Fruit fly (Drosophila melanogaster): ENCODE measurements around the gene CG17328.
A peak's percentile ranks its signal among the peaks of the same experiment; 100 is the strongest.

CG17328 gene

DNA sequence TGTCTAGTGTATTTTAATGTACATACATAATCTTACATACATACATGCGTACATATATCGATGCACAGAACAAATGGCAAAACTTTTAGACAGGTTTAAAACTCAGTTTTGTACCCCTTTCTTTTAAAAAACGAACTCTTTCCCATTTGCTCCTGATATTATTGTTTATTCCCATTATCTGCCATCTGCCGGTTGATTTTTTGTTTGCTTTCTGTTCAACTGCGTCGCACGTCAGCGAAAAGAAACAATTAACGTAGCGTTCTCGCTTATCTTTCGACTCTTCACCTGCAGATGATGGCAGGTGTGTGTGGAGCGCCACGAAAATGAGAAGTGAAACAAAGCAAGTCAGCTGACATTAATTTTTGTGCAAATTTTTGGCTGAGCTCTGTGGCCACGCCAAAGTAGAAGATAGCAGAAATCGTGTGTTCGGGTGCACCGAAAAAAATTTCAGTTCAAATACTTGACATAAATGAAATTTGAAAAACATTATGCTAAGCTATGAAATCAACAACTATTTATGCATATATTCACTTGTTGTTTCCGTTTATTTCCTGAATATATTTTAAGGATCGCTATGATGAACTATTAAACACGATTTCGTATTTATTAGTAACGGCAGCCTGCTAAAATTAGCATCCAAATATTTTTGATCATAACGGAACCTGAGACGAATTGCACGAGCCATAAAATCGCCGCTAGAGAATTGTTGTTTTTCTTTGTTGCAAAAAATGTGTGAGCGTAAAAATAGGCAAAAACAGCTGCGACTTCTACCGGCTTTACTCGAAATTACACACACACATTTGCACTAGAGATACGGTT is 28.9 kb upstream of the CG17328 start (continued):
- TF ChIP-seq CG15336 (GFP tag; IDR thresholded peaks at IDR 0.05) (no peak), achi (GFP tag; optimal IDR thresholded peaks at IDR 0.05) (peak; percentile 34), Eip78C (GFP tag) (peak; percentile 53), CG11294 (GFP tag; IDR thresholded peaks at IDR 0.05) (no peak), CG6276 (GFP tag; optimal IDR thresholded peaks at IDR 0.05) (peak; percentile 58), net (GFP tag; optimal IDR thresholded peaks at IDR 0.05) (no peak), vri (GFP tag; optimal IDR thresholded peaks at IDR 0.05) (no peak), esn (GFP tag; optimal IDR thresholded peaks at IDR 0.05) (peak; percentile 50), CG10631 (GFP tag; optimal IDR thresholded peaks at IDR 0.05) (peak; percentile 22)

DNA sequence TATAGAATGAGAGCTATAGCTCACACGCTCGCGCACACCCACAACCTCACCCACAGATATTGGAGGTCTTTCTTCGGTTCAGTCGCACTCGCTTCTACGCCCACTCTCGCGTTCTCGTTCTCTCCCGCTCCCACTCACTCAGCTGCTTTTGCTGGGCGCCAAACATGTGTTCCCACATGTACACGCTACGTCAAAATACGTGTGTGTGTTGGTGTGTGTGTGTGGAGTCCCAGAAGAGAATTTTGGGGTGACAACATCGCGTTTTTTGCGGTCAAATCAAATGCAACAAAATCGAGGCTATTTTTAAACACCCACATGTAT is 28.3 kb upstream of the CG17328 start:
- no peak for TF ChIP-seq CG11294 (GFP tag; IDR thresholded peaks at IDR 0.05)
- peak; percentile 93 for TF ChIP-seq svp (GFP tag)
- TF ChIP-seq lz (GFP tag; optimal IDR thresholded peaks at IDR 0.05) = no peak
- peak; percentile 0 for TF ChIP-seq CG16779 (tag; optimal IDR thresholded peaks at IDR 0.05)
- peak; percentile 18 for TF ChIP-seq Lpt (GFP tag; optimal IDR thresholded peaks at IDR 0.05)
- TF ChIP-seq vri (GFP tag; optimal IDR thresholded peaks at IDR 0.05) = peak; percentile 36
- TF ChIP-seq CG11902 (GFP tag; optimal IDR thresholded peaks at IDR 0.05) = no peak
- no peak for TF ChIP-seq Eip75B (GFP tag; optimal IDR thresholded peaks at IDR 0.05)
- TF ChIP-seq dsx (GFP tag; optimal IDR thresholded peaks at IDR 0.05; ENCODE audit: poor library complexity, severe bottlenecking) = peak; percentile 31
- TF ChIP-seq CG15336 (GFP tag; IDR thresholded peaks at IDR 0.05) = no peak
- no peak for TF ChIP-seq spab (GFP tag; optimal IDR thresholded peaks at IDR 0.05)
- TF ChIP-seq net (GFP tag; optimal IDR thresholded peaks at IDR 0.05) = peak; percentile 33
- TF ChIP-seq CG7368 (GFP tag; optimal IDR thresholded peaks at IDR 0.05) = no peak
- peak; percentile 5 to 11 for TF ChIP-seq ss (GFP tag; optimal IDR thresholded peaks at IDR 0.05)
- TF ChIP-seq fkh (GFP tag; optimal IDR thresholded peaks at IDR 0.05) = peak; percentile 59
- peak; percentile 33 for TF ChIP-seq CG6854 (GFP tag; optimal IDR thresholded peaks at IDR 0.05)
- TF ChIP-seq CG6808 (GFP tag; optimal IDR thresholded peaks at IDR 0.05) = no peak
- peak; percentile 51 for TF ChIP-seq Eip78C (GFP tag)
- peak; percentile 47 for TF ChIP-seq Sox14 (GFP tag; optimal IDR thresholded peaks at IDR 0.05)
- TF ChIP-seq CG9139 (GFP tag; optimal IDR thresholded peaks at IDR 0.05) = no peak
- TF ChIP-seq CG10631 (GFP tag; optimal IDR thresholded peaks at IDR 0.05) = no peak
- TF ChIP-seq Ets21C (GFP tag; optimal IDR thresholded peaks at IDR 0.05) = no peak

DNA sequence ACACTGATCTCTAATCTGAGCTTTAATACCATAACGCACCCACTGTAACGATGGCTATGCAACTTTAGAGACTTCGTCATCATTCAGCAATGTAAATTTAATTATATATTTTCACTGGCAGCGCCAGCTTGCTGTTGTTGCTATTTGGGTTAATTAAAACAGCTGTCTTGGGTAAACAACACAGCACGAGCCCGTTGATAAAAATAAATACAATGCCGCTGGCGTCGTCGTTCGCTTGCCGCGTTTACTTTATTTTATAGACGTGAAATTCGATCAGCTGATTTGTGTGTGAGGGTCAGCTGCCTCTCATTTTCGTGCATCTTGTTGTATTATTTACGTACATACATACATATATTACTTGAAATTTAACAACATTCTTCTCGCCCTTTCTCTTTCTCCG is 27.0 kb upstream of the CG17328 start:
- TF ChIP-seq CG6854 (GFP tag; optimal IDR thresholded peaks at IDR 0.05) = no peak
- no peak for TF ChIP-seq pdm3 (GFP tag; optimal IDR thresholded peaks at IDR 0.05)
- peak; percentile 50 for TF ChIP-seq vri (GFP tag; optimal IDR thresholded peaks at IDR 0.05)
- TF ChIP-seq CG9139 (GFP tag; optimal IDR thresholded peaks at IDR 0.05) = no peak
- no peak for TF ChIP-seq Met (GFP tag; optimal IDR thresholded peaks at IDR 0.05)
- no peak for TF ChIP-seq lz (GFP tag; optimal IDR thresholded peaks at IDR 0.05)
- no peak for TF ChIP-seq achi (GFP tag; optimal IDR thresholded peaks at IDR 0.05)
- TF ChIP-seq CG6808 (GFP tag; optimal IDR thresholded peaks at IDR 0.05) = no peak
- no peak for TF ChIP-seq CG6792 (GFP tag; optimal IDR thresholded peaks at IDR 0.05)
- no peak for TF ChIP-seq salr (GFP tag; optimal IDR thresholded peaks at IDR 0.05)
- TF ChIP-seq Hr38 (GFP tag; optimal IDR thresholded peaks at IDR 0.05) = no peak
- no peak for TF ChIP-seq CG34406 (GFP tag; optimal IDR thresholded peaks at IDR 0.05)
- TF ChIP-seq CG6163 (GFP tag; IDR thresholded peaks at IDR 0.05) = no peak
- no peak for TF ChIP-seq cyc (GFP tag; optimal IDR thresholded peaks at IDR 0.05)
- no peak for TF ChIP-seq CG16779 (tag; optimal IDR thresholded peaks at IDR 0.05)
- no peak for TF ChIP-seq CG8319 (GFP tag; optimal IDR thresholded peaks at IDR 0.05)
- no peak for TF ChIP-seq CG8632 (GFP tag; optimal IDR thresholded peaks at IDR 0.05)
- TF ChIP-seq esn (GFP tag; optimal IDR thresholded peaks at IDR 0.05) = no peak
- TF ChIP-seq Sox14 (GFP tag; optimal IDR thresholded peaks at IDR 0.05) = no peak
- TF ChIP-seq Eip75B (GFP tag; optimal IDR thresholded peaks at IDR 0.05) = no peak
- TF ChIP-seq net (GFP tag; optimal IDR thresholded peaks at IDR 0.05) = no peak
- no peak for TF ChIP-seq CG4318 (GFP tag; optimal IDR thresholded peaks at IDR 0.05)
- no peak for TF ChIP-seq CG8119 (GFP tag; IDR thresholded peaks at IDR 0.05)
- no peak for TF ChIP-seq CG3032 (tag; optimal IDR thresholded peaks at IDR 0.05)
- no peak for TF ChIP-seq CG6276 (GFP tag; optimal IDR thresholded peaks at IDR 0.05)
- TF ChIP-seq acj6 (GFP tag; optimal IDR thresholded peaks at IDR 0.05) = no peak
- no peak for TF ChIP-seq Smox (GFP tag; optimal IDR thresholded peaks at IDR 0.05)
- TF ChIP-seq CG10669 (GFP tag; optimal IDR thresholded peaks at IDR 0.05) = no peak
- TF ChIP-seq fkh (GFP tag; optimal IDR thresholded peaks at IDR 0.05) = peak; percentile 86
- TF ChIP-seq svp (GFP tag) = peak; percentile 63
- no peak for TF ChIP-seq OdsH (GFP tag; optimal IDR thresholded peaks at IDR 0.05)
- no peak for TF ChIP-seq eg (GFP tag; IDR thresholded peaks at IDR 0.05)
- TF ChIP-seq fd85E (GFP tag; optimal IDR thresholded peaks at IDR 0.05) = no peak
- TF ChIP-seq Ets21C (GFP tag; optimal IDR thresholded peaks at IDR 0.05) = no peak
- TF ChIP-seq Hr39 (GFP tag; optimal IDR thresholded peaks at IDR 0.05) = no peak
